Fruit fly (Drosophila melanogaster) whole organism, embryonic: Measurements from ENCODE around the gene CG34268.

Source experiments
- Atf3 ChIP-seq: fragments of 200-800 bp; sonication (Bioruptor generic); optimal IDR thresholded peaks from 3 replicates; lab custom pipeline; 2016; ENCODE audit warnings: missing biosample characterization, missing genetic modification characterization
- Bdp1 ChIP-seq: fragments of 200-800 bp; sonication (Bioruptor generic); optimal IDR thresholded peaks from 3 replicates; lab custom pipeline; 2016; ENCODE audit warnings: missing biosample characterization, missing genetic modification characterization
- CG10267 ChIP-seq: fragments of 200-800 bp; sonication (Bioruptor generic); optimal IDR thresholded peaks from 2 replicates; lab custom pipeline; 2018; ENCODE audit warnings: missing biosample characterization, mild to moderate bottlenecking, missing genetic modification characterization, moderate library complexity
- CG10366 ChIP-seq: fragments of 200-800 bp; sonication (Bioruptor generic); IDR thresholded peaks from 2 replicates; pipeline ENCODE4 v1.3.6; 2022; ENCODE audit warnings: missing biosample characterization, missing genetic modification characterization
- CG10431 ChIP-seq: fragments of 200-800 bp; sonication (Bioruptor generic); optimal IDR thresholded peaks from 3 replicates; lab custom pipeline; 2018; ENCODE audit warnings: missing biosample characterization, mild to moderate bottlenecking, missing genetic modification characterization
- CG11504 ChIP-seq: fragments of 200-800 bp; sonication (Bioruptor generic); optimal IDR thresholded peaks from 3 replicates; lab custom pipeline; 2019; ENCODE audit warnings: missing biosample characterization, mild to moderate bottlenecking, missing genetic modification characterization, moderate library complexity
- CG14667 ChIP-seq: fragments of 200-800 bp; sonication (Bioruptor generic); IDR thresholded peaks from 2 replicates; pipeline ENCODE4 v1.3.6; 2022; ENCODE audit warnings: missing biosample characterization, missing genetic modification characterization
- CG15011 ChIP-seq: fragments of 200-800 bp; sonication (Bioruptor generic); optimal IDR thresholded peaks from 3 replicates; lab custom pipeline; 2018; ENCODE audit warnings: missing biosample characterization, mild to moderate bottlenecking, missing genetic modification characterization
- CG15514 ChIP-seq: fragments of 200-800 bp; sonication (Bioruptor generic); optimal IDR thresholded peaks from 3 replicates; lab custom pipeline; 2017; ENCODE audit warnings: missing biosample characterization, missing genetic modification characterization, mild to moderate bottlenecking, moderate library complexity, missing genetic modification reagents
- CG15601 ChIP-seq: fragments of 200-800 bp; sonication (Bioruptor generic); optimal IDR thresholded peaks from 3 replicates; lab custom pipeline; 2019; ENCODE audit warnings: missing biosample characterization, mild to moderate bottlenecking, missing genetic modification characterization, moderate library complexity
- CG16779 ChIP-seq: fragments of 200-800 bp; sonication (Bioruptor generic); IDR thresholded peaks from 2 replicates; pipeline ENCODE4 v1.3.6; 2022; ENCODE audit warnings: missing biosample characterization, missing genetic modification characterization
- CG17829 ChIP-seq: fragments of 200-800 bp; optimal IDR thresholded peaks from 2 replicates; lab custom pipeline; 2019; ENCODE audit warnings: missing biosample characterization, mild to moderate bottlenecking, missing genetic modification characterization, moderate library complexity
- CG32767 ChIP-seq: fragments of 200-800 bp; sonication (Bioruptor generic); IDR thresholded peaks from 2 replicates; pipeline ENCODE4 v1.3.6; 2022; ENCODE audit warnings: missing biosample characterization, missing genetic modification characterization
- CG34422 ChIP-seq: fragments of 200-800 bp; sonication (Bioruptor generic); IDR thresholded peaks from 3 replicates; pipeline ENCODE4 v1.3.6; 2022; ENCODE audit warnings: missing biosample characterization, missing genetic modification characterization
- CG3847 ChIP-seq: fragments of 200-800 bp; sonication (Bioruptor generic); IDR thresholded peaks from 2 replicates; pipeline ENCODE4 v1.3.6; 2022; ENCODE audit warnings: missing biosample characterization, missing genetic modification characterization
- CG7786 ChIP-seq: fragments of 200-800 bp; sonication (Bioruptor generic); optimal IDR thresholded peaks from 2 replicates; lab custom pipeline; 2016; ENCODE audit warnings: missing biosample characterization, missing genetic modification characterization
- CG8089 ChIP-seq: fragments of 200-800 bp; sonication (Bioruptor generic); optimal IDR thresholded peaks from 3 replicates; lab custom pipeline; 2016; ENCODE audit warnings: missing biosample characterization, missing genetic modification characterization
- Chrac-16 ChIP-seq: fragments of 200-800 bp; sonication (Bioruptor generic); optimal IDR thresholded peaks from 3 replicates; lab custom pipeline; 2016; ENCODE audit warnings: missing biosample characterization, missing genetic modification characterization
- CkIIα-i1 ChIP-seq: fragments of 200-800 bp; sonication (Bioruptor generic); IDR thresholded peaks from 2 replicates; pipeline ENCODE4 v1.3.6; 2022; ENCODE audit warnings: missing biosample characterization, missing genetic modification characterization
- Dip3 ChIP-seq: fragments of 200-800 bp; sonication (Bioruptor generic); optimal IDR thresholded peaks from 3 replicates; lab custom pipeline; 2016; ENCODE audit warnings: missing biosample characterization, missing genetic modification characterization
- E2f2 ChIP-seq: fragments of 200-800 bp; sonication (Bioruptor generic); IDR thresholded peaks from 2 replicates; pipeline ENCODE4 v1.3.6; 2022; ENCODE audit warnings: missing biosample characterization, missing genetic modification characterization
- Fer3 ChIP-seq: fragments of 200-800 bp; sonication (Bioruptor generic); optimal IDR thresholded peaks from 2 replicates; lab custom pipeline; 2018; ENCODE audit warnings: missing biosample characterization, mild to moderate bottlenecking, missing genetic modification characterization, moderate library complexity
- Hmx ChIP-seq: fragments of 200-800 bp; sonication (Bioruptor generic); optimal IDR thresholded peaks from 2 replicates; lab custom pipeline; 2016; ENCODE audit warnings: missing biosample characterization, missing genetic modification characterization
- Hr78 ChIP-seq, 2 experiments: fragments of 200-800 bp in 1 of 2; fragments of >200 bp in 1 of 2; sonication (Bioruptor generic) in 1 of 2; optimal IDR thresholded peaks; 2 replicates each; lab custom pipeline; 2017 to 2019; ENCODE audit warnings: missing biosample characterization in 2 of 2, missing genetic modification characterization in 2 of 2, mild to moderate bottlenecking in 1 of 2, moderate library complexity in 1 of 2
- Hsf ChIP-seq: fragments of 200-800 bp; sonication (Bioruptor generic); optimal IDR thresholded peaks from 3 replicates; lab custom pipeline; 2016; ENCODE audit warnings: missing biosample characterization, missing genetic modification characterization
- Lhr ChIP-seq: fragments of 200-800 bp; sonication (Bioruptor generic); optimal IDR thresholded peaks from 3 replicates; lab custom pipeline; 2017; ENCODE audit warnings: mild to moderate bottlenecking, missing biosample characterization, missing genetic modification reagents, missing genetic modification characterization
- Mad ChIP-seq: fragments of 200-800 bp; sonication (Bioruptor generic); optimal IDR thresholded peaks from 2 replicates; lab custom pipeline; 2016; ENCODE audit warnings: missing biosample characterization, missing genetic modification characterization
- Max ChIP-seq: fragments of 200-800 bp; sonication (Bioruptor generic); optimal IDR thresholded peaks from 2 replicates; lab custom pipeline; 2016; ENCODE audit warnings: missing biosample characterization, mild to moderate bottlenecking, missing genetic modification characterization
- Med ChIP-seq: fragments of 200-800 bp; sonication (Bioruptor generic); peaks from one replicate; lab custom pipeline; 2016; ENCODE audit warnings: missing biosample characterization, missing genetic modification characterization, mild to moderate bottlenecking, inconsistent platforms, moderate library complexity
- Optix ChIP-seq: fragments of 200-800 bp; sonication (Bioruptor generic); IDR thresholded peaks from 3 replicates; pipeline ENCODE4 v1.3.6; 2022; ENCODE audit warnings: missing biosample characterization, missing genetic modification characterization
- Trl ChIP-seq, 3 experiments: fragments of >200 bp in 2 of 3; fragments of 200-800 bp in 1 of 3; sonication (Bioruptor generic) in 1 of 3; optimal IDR thresholded peaks; 2 replicates in 1 of 3; 3 replicates in 2 of 3; lab custom pipeline; 2016 to 2017; ENCODE audit warnings: missing biosample characterization in 1 of 3, missing genetic modification characterization in 1 of 3
- ab ChIP-seq: fragments of 200-800 bp; sonication (Bioruptor generic); optimal IDR thresholded peaks from 2 replicates; lab custom pipeline; 2016; ENCODE audit warnings: missing biosample characterization, missing genetic modification characterization
- bbx ChIP-seq: fragments of 200-800 bp; sonication (Bioruptor generic); IDR thresholded peaks from 2 replicates; pipeline ENCODE4 v1.3.6; 2022; ENCODE audit warnings: missing biosample characterization, missing genetic modification characterization; ENCODE audit not compliant: partially characterized antibody
- dan ChIP-seq: fragments of 200-800 bp; sonication (Bioruptor generic); IDR thresholded peaks from 2 replicates; pipeline ENCODE4 v1.3.6; 2022; ENCODE audit warnings: missing biosample characterization, missing genetic modification characterization
- gcm ChIP-seq: fragments of 200-800 bp; sonication (Bioruptor generic); optimal IDR thresholded peaks from 2 replicates; lab custom pipeline; 2019; ENCODE audit warnings: missing biosample characterization, mild to moderate bottlenecking, missing genetic modification characterization, moderate library complexity
- hbn ChIP-seq: fragments of 200-800 bp; sonication (Bioruptor generic); IDR thresholded peaks from 2 replicates; pipeline ENCODE4 v1.3.6; 2022; ENCODE audit warnings: missing biosample characterization, missing genetic modification characterization; ENCODE audit not compliant: partially characterized antibody
- hkb ChIP-seq, 2 experiments: fragments of 200-800 bp in 1 of 2; fragments of >200 bp in 1 of 2; sonication (Bioruptor generic) in 1 of 2; IDR thresholded peaks in 1 of 2; optimal IDR thresholded peaks in 1 of 2; 2 replicates each; pipeline versions ENCODE4 v1.3.6 to Lab custom; 2017 to 2022; ENCODE audit warnings: missing biosample characterization in 1 of 2, missing genetic modification characterization in 1 of 2
- lov ChIP-seq, 2 experiments: fragments of 200-800 bp in 1 of 2; fragments of >200 bp in 1 of 2; sonication (Bioruptor generic) in 1 of 2; IDR thresholded peaks in 1 of 2; optimal IDR thresholded peaks in 1 of 2; 2 replicates in 1 of 2; 3 replicates in 1 of 2; pipeline versions ENCODE4 v1.3.6 to Lab custom; 2017 to 2022; ENCODE audit warnings: missing biosample characterization in 1 of 2, missing genetic modification characterization in 1 of 2
- maf-S ChIP-seq: fragments of 200-800 bp; sonication (Bioruptor generic); optimal IDR thresholded peaks from 2 replicates; lab custom pipeline; 2016; ENCODE audit warnings: missing biosample characterization, missing genetic modification characterization
- nom ChIP-seq: fragments of 200-800 bp; sonication (Bioruptor generic); optimal IDR thresholded peaks from 2 replicates; lab custom pipeline; 2017; ENCODE audit warnings: missing biosample characterization, missing genetic modification characterization, mild to moderate bottlenecking, moderate library complexity, missing genetic modification reagents
- onecut ChIP-seq: fragments of 200-800 bp; sonication (Bioruptor generic); IDR thresholded peaks from 2 replicates; pipeline ENCODE4 v1.3.6; 2022; ENCODE audit warnings: missing biosample characterization, missing genetic modification characterization
- pfk ChIP-seq: fragments of 200-800 bp; sonication (Bioruptor generic); optimal IDR thresholded peaks from 2 replicates; lab custom pipeline; 2018; ENCODE audit warnings: missing biosample characterization, mild to moderate bottlenecking, missing genetic modification characterization, moderate library complexity
- run ChIP-seq: fragments of 200-800 bp; sonication (Bioruptor generic); optimal IDR thresholded peaks from 3 replicates; lab custom pipeline; 2018; ENCODE audit warnings: missing biosample characterization, mild to moderate bottlenecking, missing genetic modification characterization
- sd ChIP-seq: fragments of 200-800 bp; sonication (Bioruptor generic); optimal IDR thresholded peaks from 3 replicates; lab custom pipeline; 2018; ENCODE audit warnings: missing biosample characterization, mild to moderate bottlenecking, missing genetic modification characterization, moderate library complexity
- sisA ChIP-seq: fragments of 200-800 bp; sonication (Bioruptor generic); IDR thresholded peaks from 2 replicates; pipeline ENCODE4 v1.3.6; 2022; ENCODE audit warnings: missing biosample characterization, missing genetic modification characterization
- sna ChIP-seq: fragments of 200-800 bp; sonication (Bioruptor generic); IDR thresholded peaks from 2 replicates; pipeline ENCODE4 v1.3.6; 2022; ENCODE audit warnings: missing biosample characterization, missing genetic modification characterization; ENCODE audit not compliant: partially characterized antibody
- sob ChIP-seq: fragments of 200-800 bp; sonication (Bioruptor generic); IDR thresholded peaks from 2 replicates; pipeline ENCODE4 v1.3.6; 2022; ENCODE audit warnings: missing biosample characterization, missing genetic modification characterization
- tap ChIP-seq: fragments of 200-800 bp; optimal IDR thresholded peaks from 3 replicates; lab custom pipeline; 2019; ENCODE audit warnings: missing biosample characterization, mild to moderate bottlenecking, missing genetic modification characterization, moderate library complexity
- trh ChIP-seq: fragments of 200-800 bp; sonication (Bioruptor generic); optimal IDR thresholded peaks from 2 replicates; lab custom pipeline; 2016; ENCODE audit warnings: missing biosample characterization, missing genetic modification characterization
- zen2 ChIP-seq: fragments of 200-800 bp; sonication (Bioruptor generic); IDR thresholded peaks from 3 replicates; pipeline ENCODE4 v1.3.6; 2022; ENCODE audit warnings: missing biosample characterization, missing genetic modification characterization; ENCODE audit not compliant: partially characterized antibody

The CG34268 gene

DNA sequence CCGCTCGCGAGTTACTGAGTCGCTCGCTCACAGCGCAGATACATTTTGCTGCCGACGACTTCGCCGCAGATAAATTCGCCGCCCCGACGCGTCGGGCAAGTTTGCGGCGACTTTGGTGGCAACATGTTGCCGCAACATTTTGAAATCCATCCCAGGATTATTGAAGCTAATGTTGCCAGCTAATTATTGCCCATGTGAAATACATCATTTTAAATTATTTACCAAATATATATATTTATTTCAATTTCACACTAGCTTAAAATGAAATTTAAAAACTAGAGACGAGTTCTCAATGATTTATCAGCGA, 10.0 kb upstream of the CG34268 start (continued):
- TF ChIP-seq Hr78 (GFP tag; optimal IDR thresholded peaks at IDR 0.05; lab: Kevin White, UChicago) (no peak), sna (0 out of 2 replicates have a peak, but pooled peaks have one; percentile 23), tap (tag; lab: Kevin White, UChicago) (no peak), sisA (GFP tag; lab: Robert Waterston, UW) (no peak), nom (GFP tag; lab: Kevin White, UChicago) (no peak), CG17829 (tag; lab: Kevin White, UChicago) (no peak), Optix (GFP tag; lab: Robert Waterston, UW) (no peak), trh (GFP tag; lab: Kevin White, UChicago) (no peak), lov (optimal IDR thresholded peaks at IDR 0.05; lab: Kevin White, UChicago) (no peak), lov (GFP tag; IDR thresholded peaks at IDR 0.05; lab: Robert Waterston, UW) (no peak), E2f2 (GFP tag; lab: Robert Waterston, UW) (no peak), CG34422 (GFP tag; lab: Robert Waterston, UW) (no peak), bbx (GFP tag; lab: Robert Waterston, UW) (0 out of 2 replicates have a peak, but pooled peaks have one; percentile 46), Med (GFP tag; lab: Kevin White, UChicago) (peak; percentile 69), gcm (GFP tag; lab: Kevin White, UChicago) (no peak), zen2 (GFP tag; lab: Robert Waterston, UW) (peak; percentile 30; the same call in 1 of the 3 replicates), CG7786 (GFP tag; lab: Kevin White, UChicago) (no peak), Mad (GFP tag; lab: Kevin White, UChicago) (no peak), CG16779 (GFP tag; lab: Robert Waterston, UW) (no peak), ab (no peak), dan (GFP tag; lab: Robert Waterston, UW) (no peak), CG32767 (GFP tag; lab: Robert Waterston, UW) (no peak), Chrac-16 (no peak), CG10366 (no peak), Bdp1 (no peak), CG11504 (peak; percentile 99), CG10431 (peak; percentile 17), onecut (GFP tag; lab: Robert Waterston, UW) (no peak), Hmx (no peak), Dip3 (no peak), CG15514 (GFP tag; lab: Kevin White, UChicago) (no peak), hkb (optimal IDR thresholded peaks at IDR 0.05; lab: Kevin White, UChicago) (no peak), hkb (GFP tag; IDR thresholded peaks at IDR 0.05; lab: Robert Waterston, UW) (0 out of 2 replicates have a peak, but pooled peaks have one; percentile 36), Fer3 (tag; lab: Kevin White, UChicago) (no peak), sob (GFP tag; lab: Robert Waterston, UW) (0 out of 2 replicates have a peak, but pooled peaks have one; percentile 0), CG10267 (tag; lab: Kevin White, UChicago) (no peak), sd (tag; lab: Kevin White, UChicago) (no peak), run (tag; lab: Kevin White, UChicago) (no peak), CG15601 (tag; lab: Kevin White, UChicago) (no peak), Trl (optimal IDR thresholded peaks at IDR 0.05; lab: Kevin White, UChicago) (peak in 1 of 2 experiments; percentile 19), Trl (GFP tag; optimal IDR thresholded peaks at IDR 0.05; lab: Kevin White, UChicago) (no peak), CG8089 (no peak), Atf3 (GFP tag; lab: Kevin White, UChicago) (no peak), pfk (no peak), Lhr (no peak), Hsf (GFP tag; lab: Kevin White, UChicago) (no peak), CkIIα-i1 (no peak), CG14667 (no peak), CG3847 (no peak), Max (GFP tag; lab: Kevin White, UChicago) (no peak), maf-S (GFP tag; lab: Kevin White, UChicago) (no peak), CG15011 (no peak), hbn (GFP tag; lab: Robert Waterston, UW) (no peak)
